Fruit fly (Drosophila melanogaster) whole organism, embryonic: Measurements from ENCODE around the gene Cyp9f2.

Experiments
- Ada2b ChIP-seq: fragments of 200-800 bp; sonication (Bioruptor generic); IDR thresholded peaks from 2 replicates; pipeline ENCODE4 v1.3.6; 2022; ENCODE audit warnings: missing biosample characterization, missing genetic modification characterization
- Atf6 ChIP-seq: fragments of 200-800 bp; sonication (Bioruptor generic); IDR thresholded peaks from 2 replicates; pipeline ENCODE4 v1.3.6; 2022; ENCODE audit warnings: missing biosample characterization, missing genetic modification characterization
- Bgb ChIP-seq: fragments of 200-800 bp; sonication (Bioruptor generic); IDR thresholded peaks from 2 replicates; pipeline ENCODE4 v1.3.6; 2022; ENCODE audit warnings: missing biosample characterization, missing genetic modification characterization; ENCODE audit not compliant: partially characterized antibody
- CG10565 ChIP-seq: fragments of 200-800 bp; sonication (Bioruptor generic); optimal IDR thresholded peaks from 3 replicates; lab custom pipeline; 2016; ENCODE audit warnings: missing biosample characterization, mild to moderate bottlenecking, missing genetic modification characterization
- CG11560 ChIP-seq: fragments of 200-800 bp; sonication (Bioruptor generic); IDR thresholded peaks from 3 replicates; pipeline ENCODE4 v1.3.6; 2022; ENCODE audit warnings: missing biosample characterization, missing genetic modification characterization
- CG12942 ChIP-seq: fragments of 200-800 bp; sonication (Bioruptor generic); optimal IDR thresholded peaks from 3 replicates; lab custom pipeline; 2016; ENCODE audit warnings: missing biosample characterization, missing genetic modification characterization
- CG13123 ChIP-seq: fragments of 200-800 bp; sonication (Bioruptor generic); optimal IDR thresholded peaks from 2 replicates; lab custom pipeline; 2016; ENCODE audit warnings: missing biosample characterization, missing genetic modification characterization
- CG15696 ChIP-seq: fragments of 200-800 bp; sonication (Bioruptor generic); optimal IDR thresholded peaks from 2 replicates; lab custom pipeline; 2019; ENCODE audit warnings: missing biosample characterization, mild to moderate bottlenecking, missing genetic modification characterization, moderate library complexity
- CG16863 ChIP-seq: fragments of 200-800 bp; sonication (Bioruptor generic); optimal IDR thresholded peaks from 3 replicates; lab custom pipeline; 2016; ENCODE audit warnings: missing biosample characterization, missing genetic modification characterization
- CG17829 ChIP-seq: fragments of 200-800 bp; optimal IDR thresholded peaks from 2 replicates; lab custom pipeline; 2019; ENCODE audit warnings: missing biosample characterization, mild to moderate bottlenecking, missing genetic modification characterization, moderate library complexity
- CG18011 ChIP-seq: fragments of 200-800 bp; sonication (Bioruptor generic); optimal IDR thresholded peaks from 2 replicates; lab custom pipeline; 2017; ENCODE audit warnings: missing biosample characterization, missing genetic modification characterization, mild to moderate bottlenecking, moderate library complexity, missing genotype
- CG1832 ChIP-seq: fragments of 200-800 bp; sonication (Bioruptor generic); optimal IDR thresholded peaks from 2 replicates; lab custom pipeline; 2017; ENCODE audit warnings: missing biosample characterization, mild to moderate bottlenecking, missing genetic modification characterization, inconsistent platforms
- CG2712 ChIP-seq: fragments of 200-800 bp; optimal IDR thresholded peaks from 3 replicates; lab custom pipeline; 2019; ENCODE audit warnings: missing biosample characterization, mild to moderate bottlenecking, missing genetic modification characterization, moderate library complexity
- CG2889 ChIP-seq: fragments of 200-800 bp; sonication (Bioruptor generic); IDR thresholded peaks from 3 replicates; pipeline ENCODE4 v1.3.6; 2022; ENCODE audit warnings: missing biosample characterization, missing genetic modification characterization
- CG33557 ChIP-seq: fragments of 200-800 bp; sonication (Bioruptor generic); optimal IDR thresholded peaks from 2 replicates; lab custom pipeline; 2019; ENCODE audit warnings: missing biosample characterization, mild to moderate bottlenecking, missing genetic modification characterization, moderate library complexity
- CG4707 ChIP-seq: fragments of 200-800 bp; sonication (Bioruptor generic); optimal IDR thresholded peaks from 2 replicates; lab custom pipeline; 2018; ENCODE audit warnings: missing biosample characterization, mild to moderate bottlenecking, missing genetic modification characterization, moderate library complexity
- CG4820 ChIP-seq: fragments of 200-800 bp; sonication (Bioruptor generic); optimal IDR thresholded peaks from 3 replicates; lab custom pipeline; 2016; ENCODE audit warnings: missing biosample characterization, missing genetic modification characterization
- CG7556 ChIP-seq: fragments of 200-800 bp; sonication (Bioruptor generic); optimal IDR thresholded peaks from 2 replicates; lab custom pipeline; 2017; ENCODE audit warnings: missing biosample characterization, mild to moderate bottlenecking, missing genetic modification characterization
- CG9817 ChIP-seq: fragments of 200-800 bp; sonication (Bioruptor generic); optimal IDR thresholded peaks from 2 replicates; lab custom pipeline; 2018; ENCODE audit warnings: missing biosample characterization, mild to moderate bottlenecking, missing genetic modification characterization, moderate library complexity
- CG9932 ChIP-seq: fragments of 200-800 bp; sonication (Bioruptor generic); IDR thresholded peaks from 2 replicates; pipeline ENCODE4 v1.3.6; 2022; ENCODE audit warnings: missing biosample characterization, missing genetic modification characterization
- Doc2 ChIP-seq: fragments of 200-800 bp; sonication (Bioruptor generic); IDR thresholded peaks from 2 replicates; pipeline ENCODE4 v1.3.6; 2022; ENCODE audit warnings: missing biosample characterization, missing genetic modification characterization
- Dp ChIP-seq: fragments of 200-800 bp; sonication (Bioruptor generic); optimal IDR thresholded peaks from 2 replicates; lab custom pipeline; 2018; ENCODE audit warnings: missing biosample characterization, mild to moderate bottlenecking, missing genetic modification characterization, moderate library complexity
- E2f2 ChIP-seq: fragments of 200-800 bp; sonication (Bioruptor generic); IDR thresholded peaks from 2 replicates; pipeline ENCODE4 v1.3.6; 2022; ENCODE audit warnings: missing biosample characterization, missing genetic modification characterization
- Ets97D ChIP-seq: fragments of 200-800 bp; sonication (Bioruptor generic); optimal IDR thresholded peaks from 3 replicates; lab custom pipeline; 2016; ENCODE audit warnings: missing biosample characterization, missing genetic modification characterization
- H2.0 ChIP-seq: fragments of 200-800 bp; sonication (Bioruptor generic); IDR thresholded peaks from 2 replicates; pipeline ENCODE4 v1.3.6; 2022; ENCODE audit warnings: missing biosample characterization, missing genetic modification characterization
- MBD-R2 ChIP-seq: fragments of 200-800 bp; sonication (Bioruptor generic); IDR thresholded peaks from 2 replicates; pipeline ENCODE4 v1.3.6; 2022; ENCODE audit warnings: missing biosample characterization, missing genetic modification characterization
- Mes4 ChIP-seq: fragments of 200-800 bp; sonication (Bioruptor generic); optimal IDR thresholded peaks from 2 replicates; lab custom pipeline; 2016; ENCODE audit warnings: missing biosample characterization, missing genetic modification characterization
- Mrtf ChIP-seq: fragments of 200-800 bp; sonication (Bioruptor generic); IDR thresholded peaks from 3 replicates; pipeline ENCODE4 v1.3.6; 2022; ENCODE audit warnings: missing biosample characterization, missing genetic modification characterization
- NfI ChIP-seq: fragments of 200-800 bp; sonication (Bioruptor generic); optimal IDR thresholded peaks from 3 replicates; lab custom pipeline; 2018; ENCODE audit warnings: missing biosample characterization, mild to moderate bottlenecking, missing genetic modification characterization, moderate library complexity
- Ptx1 ChIP-seq: fragments of 200-800 bp; sonication (Bioruptor generic); IDR thresholded peaks from 2 replicates; pipeline ENCODE4 v1.3.6; 2022; ENCODE audit warnings: missing biosample characterization, missing genetic modification characterization
- TFAM ChIP-seq: fragments of 200-800 bp; sonication (Bioruptor generic); optimal IDR thresholded peaks from 2 replicates; lab custom pipeline; 2017; ENCODE audit warnings: missing biosample characterization, missing genetic modification characterization, inconsistent platforms
- abd-A ChIP-seq: fragments of 200-800 bp; sonication (Bioruptor generic); optimal IDR thresholded peaks from 3 replicates; lab custom pipeline; 2019; ENCODE audit warnings: missing biosample characterization, mild to moderate bottlenecking, missing genetic modification characterization, moderate library complexity
- bsh ChIP-seq, 2 experiments: fragments of 200-800 bp; sonication (Bioruptor generic); optimal IDR thresholded peaks; 2 replicates each; lab custom pipeline; 2017 to 2018; ENCODE audit warnings: mild to moderate bottlenecking in 2 of 2, missing biosample characterization in 2 of 2, missing genetic modification characterization in 2 of 2, moderate library complexity in 1 of 2
- cas ChIP-seq: fragments of 200-800 bp; sonication (Bioruptor generic); IDR thresholded peaks from 2 replicates; pipeline ENCODE4 v1.3.6; 2022; ENCODE audit warnings: missing biosample characterization, missing genetic modification characterization
- da ChIP-seq: fragments of 200-800 bp; sonication (Bioruptor generic); optimal IDR thresholded peaks from 2 replicates; lab custom pipeline; 2016; ENCODE audit warnings: missing biosample characterization, missing genetic modification characterization
- fd102C ChIP-seq: fragments of 200-800 bp; sonication (Bioruptor generic); optimal IDR thresholded peaks from 2 replicates; lab custom pipeline; 2018; ENCODE audit warnings: missing biosample characterization, mild to moderate bottlenecking, missing genetic modification characterization, moderate library complexity
- gfzf ChIP-seq: fragments of 200-800 bp; sonication (Bioruptor generic); optimal IDR thresholded peaks from 2 replicates; lab custom pipeline; 2016; ENCODE audit warnings: missing biosample characterization, mild to moderate bottlenecking, missing genetic modification characterization, moderate library complexity
- gsb ChIP-seq: fragments of 200-800 bp; sonication (Bioruptor generic); IDR thresholded peaks from 2 replicates; pipeline ENCODE4 v1.3.6; 2022; ENCODE audit warnings: missing biosample characterization, missing genetic modification characterization
- gt ChIP-seq: fragments of 200-800 bp; sonication (Bioruptor generic); IDR thresholded peaks from 2 replicates; pipeline ENCODE4 v1.3.6; 2022; ENCODE audit warnings: missing biosample characterization, missing genetic modification characterization
- jing ChIP-seq: fragments of 200-800 bp; sonication (Bioruptor generic); optimal IDR thresholded peaks from 2 replicates; lab custom pipeline; 2018; ENCODE audit warnings: missing biosample characterization, mild to moderate bottlenecking, missing genetic modification characterization
- jumu ChIP-seq: fragments of 200-800 bp; sonication (Bioruptor generic); optimal IDR thresholded peaks from 3 replicates; lab custom pipeline; 2016; ENCODE audit warnings: missing biosample characterization, missing genetic modification characterization
- klu ChIP-seq: fragments of 200-800 bp; sonication (Bioruptor generic); IDR thresholded peaks from 2 replicates; pipeline ENCODE4 v1.3.6; 2022; ENCODE audit warnings: missing biosample characterization, missing genetic modification characterization
- lola ChIP-seq, 3 experiments: fragments of >200 bp in 2 of 3; fragments of 200-800 bp in 1 of 3; sonication (Bioruptor generic) in 1 of 3; optimal IDR thresholded peaks; 2 replicates each; lab custom pipeline; 2017 to 2019; ENCODE audit warnings: missing biosample characterization in 3 of 3, missing genetic modification characterization in 3 of 3, mild to moderate bottlenecking in 1 of 3, moderate library complexity in 1 of 3
- luna ChIP-seq: fragments of 200-800 bp; sonication (Bioruptor generic); optimal IDR thresholded peaks from 2 replicates; lab custom pipeline; 2016; ENCODE audit warnings: missing biosample characterization, missing genetic modification characterization
- nom ChIP-seq: fragments of 200-800 bp; sonication (Bioruptor generic); optimal IDR thresholded peaks from 2 replicates; lab custom pipeline; 2017; ENCODE audit warnings: missing biosample characterization, missing genetic modification characterization, mild to moderate bottlenecking, moderate library complexity, missing genetic modification reagents
- org-1 ChIP-seq: fragments of 200-800 bp; sonication (Bioruptor generic); optimal IDR thresholded peaks from 2 replicates; lab custom pipeline; 2017; ENCODE audit warnings: missing biosample characterization, missing genetic modification characterization
- pho ChIP-seq: fragments of 200-800 bp; sonication (Bioruptor generic); optimal IDR thresholded peaks from 2 replicates; lab custom pipeline; 2016; ENCODE audit warnings: missing biosample characterization, missing genetic modification characterization
- shn ChIP-seq: fragments of 200-800 bp; sonication (Bioruptor generic); optimal IDR thresholded peaks from 3 replicates; lab custom pipeline; 2016; ENCODE audit warnings: missing biosample characterization, missing genetic modification characterization
- ttk ChIP-seq: fragments of 200-800 bp; sonication (Bioruptor generic); IDR thresholded peaks from 2 replicates; pipeline ENCODE4 v2.1.2; 2022; ENCODE audit warnings: missing biosample characterization, missing genetic modification characterization
- vnd ChIP-seq: fragments of 200-800 bp; sonication (Bioruptor generic); IDR thresholded peaks from 3 replicates; pipeline ENCODE4 v1.3.6; 2022; ENCODE audit warnings: missing biosample characterization, missing genetic modification characterization; ENCODE audit not compliant: partially characterized antibody
- wdn ChIP-seq: fragments of 200-800 bp; sonication (Bioruptor generic); IDR thresholded peaks from 2 replicates; pipeline ENCODE4 v1.3.6; 2022; ENCODE audit warnings: missing biosample characterization, missing genetic modification characterization

The Cyp9f2 gene

DNA sequence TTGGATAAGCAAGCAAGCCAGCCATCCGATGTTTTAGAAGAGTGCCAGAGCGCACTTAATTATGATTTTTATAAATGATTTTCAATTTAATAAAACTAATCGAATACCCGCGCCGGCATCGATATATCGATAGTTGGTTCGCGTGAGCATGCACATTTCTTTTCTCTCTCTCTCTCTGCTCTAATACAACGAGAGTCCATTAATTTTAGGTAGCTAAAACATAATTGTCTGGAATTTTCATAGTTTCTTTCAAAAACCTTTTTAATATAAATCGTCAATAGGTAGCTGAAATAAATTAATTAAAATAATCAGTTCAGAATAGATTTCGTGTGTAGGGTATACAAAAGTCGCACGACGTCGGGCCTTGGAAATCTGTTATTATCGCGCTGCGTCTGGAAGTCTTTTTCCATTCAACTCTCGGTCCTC lies 43.1 kb upstream of the Cyp9f2 start, which contains the start of gene CG18549 (continued):
- TF ChIP-seq gfzf (GFP tag; lab: Kevin White, UChicago) (peak; percentile 44), jing (GFP tag; lab: Kevin White, UChicago) (peak; percentile 99), CG18011 (GFP tag; lab: Kevin White, UChicago) (peak; percentile 93), bsh (GFP tag; optimal IDR thresholded peaks at IDR 0.05; lab: Kevin White, UChicago) (peak; percentile 100), CG1832 (GFP tag; lab: Kevin White, UChicago) (no peak), Ets97D (peak; percentile 96), da (peak; percentile 97), Bgb (peak; percentile 82), CG17829 (tag; lab: Kevin White, UChicago) (peak; percentile 100), gt (peak; percentile 99), E2f2 (GFP tag; lab: Robert Waterston, UW) (peak; percentile 98), H2.0 (GFP tag; lab: Robert Waterston, UW) (peak; percentile 100), shn (GFP tag; lab: Kevin White, UChicago) (peak; percentile 99), CG11560 (tag; lab: Robert Waterston, UW) (peak; percentile 97), CG4820 (peak; percentile 99), luna (GFP tag; lab: Kevin White, UChicago) (peak; percentile 98), Doc2 (GFP tag; lab: Robert Waterston, UW) (peak; percentile 98), MBD-R2 (GFP tag; lab: Robert Waterston, UW) (peak; percentile 100), CG15696 (tag; lab: Kevin White, UChicago) (peak; percentile 99), Dp (GFP tag; lab: Kevin White, UChicago) (peak; percentile 96), ttk (GFP tag; lab: Robert Waterston, UW) (peak; percentile 100), Ptx1 (peak; percentile 100), CG12942 (GFP tag; lab: Kevin White, UChicago) (peak; percentile 99), Mrtf (peak; percentile 99), Mes4 (GFP tag; lab: Kevin White, UChicago) (peak; percentile 99), wdn (peak; percentile 99), CG2712 (tag; lab: Kevin White, UChicago) (peak; percentile 100), CG10565 (peak; percentile 98), CG13123 (GFP tag; lab: Kevin White, UChicago) (peak; percentile 99), CG33557 (GFP tag; lab: Kevin White, UChicago) (peak; percentile 100), TFAM (GFP tag; lab: Kevin White, UChicago) (peak; percentile 96), jumu (GFP tag; lab: Kevin White, UChicago) (peak; percentile 99), lola (GFP tag; optimal IDR thresholded peaks at IDR 0.05; lab: Kevin White, UChicago) (peak in 1 of 3 experiments; percentile 100), pho (GFP tag; lab: Kevin White, UChicago) (peak; percentile 99), CG9932 (GFP tag; lab: Robert Waterston, UW) (peak; percentile 99), Ada2b (GFP tag; lab: Robert Waterston, UW) (peak; percentile 100), fd102C (GFP tag; lab: Kevin White, UChicago) (peak; percentile 92), nom (GFP tag; lab: Kevin White, UChicago) (peak; percentile 100), cas (GFP tag; lab: Robert Waterston, UW) (peak; percentile 99), CG2889 (GFP tag; lab: Robert Waterston, UW) (peak; percentile 99), NfI (GFP tag; lab: Kevin White, UChicago) (peak; percentile 100), abd-A (tag; lab: Kevin White, UChicago) (peak; percentile 99), gsb (GFP tag; lab: Robert Waterston, UW) (peak; percentile 100), vnd (GFP tag; lab: Robert Waterston, UW) (peak; percentile 65), CG4707 (GFP tag; lab: Kevin White, UChicago) (peak; percentile 99), org-1 (GFP tag; lab: Kevin White, UChicago) (peak; percentile 99), CG7556 (peak; percentile 100), klu (GFP tag; lab: Robert Waterston, UW) (peak; percentile 99), Atf6 (GFP tag; lab: Robert Waterston, UW) (peak; percentile 100), CG9817 (tag; lab: Kevin White, UChicago) (peak; percentile 100), CG16863 (peak; percentile 99)
